Worm (Caenorhabditis elegans) whole organism, late embryonic: ENCODE results near the gene crld-1.

Experiments
- C38D4.7 ChIP-seq: fragments of 200-800 bp; sonication (Bioruptor generic); optimal IDR thresholded peaks from 2 replicates; lab custom pipeline; 2018; ENCODE audit warnings: mild to moderate bottlenecking, missing genetic modification characterization, moderate library complexity, missing compliant biosample characterization
- ama-1 ChIP-seq: fragments of 150-350 bp; optimal IDR thresholded peaks from 2 replicates; lab custom pipeline; 2014
- ceh-22 ChIP-seq: sonication (generic microtip); optimal IDR thresholded peaks from 2 replicates; lab custom pipeline; 2017; ENCODE audit warnings: missing biosample characterization, missing genetic modification characterization
- ceh-24 ChIP-seq: sonication (generic microtip); optimal IDR thresholded peaks from 2 replicates; lab custom pipeline; 2016; ENCODE audit warnings: mild to moderate bottlenecking, missing genetic modification characterization, missing compliant biosample characterization
- ceh-30 ChIP-seq: fragments of 150-350 bp; optimal IDR thresholded peaks from 2 replicates; lab custom pipeline; 2014; ENCODE audit warnings: missing biosample characterization, missing genetic modification characterization
- ceh-34 ChIP-seq: sonication (generic microtip); optimal IDR thresholded peaks from 2 replicates; lab custom pipeline; 2016; ENCODE audit warnings: mild to moderate bottlenecking, missing genetic modification characterization, missing compliant biosample characterization
- elt-2 ChIP-seq: sonication (generic microtip); optimal IDR thresholded peaks from 2 replicates; lab custom pipeline; 2016; ENCODE audit warnings: missing genetic modification reagents, missing genetic modification characterization, missing compliant biosample characterization
- fax-1 ChIP-seq: sonication (generic microtip); optimal IDR thresholded peaks from 2 replicates; lab custom pipeline; 2016; ENCODE audit warnings: missing genotype, missing genetic modification characterization, missing compliant biosample characterization
- fkh-10 ChIP-seq: fragments of 150-350 bp; optimal IDR thresholded peaks from 2 replicates; lab custom pipeline; 2014; ENCODE audit warnings: missing biosample characterization, missing genetic modification reagents, missing genetic modification characterization
- hlh-13 ChIP-seq: fragments of 200-800 bp; sonication (Bioruptor generic); optimal IDR thresholded peaks from 2 replicates; lab custom pipeline; 2018; ENCODE audit warnings: mild to moderate bottlenecking, missing genetic modification characterization, missing compliant biosample characterization
- tbx-2 ChIP-seq: sonication (generic microtip); optimal IDR thresholded peaks from 2 replicates; lab custom pipeline; 2016; ENCODE audit warnings: missing genetic modification characterization, missing compliant biosample characterization

DNA sequence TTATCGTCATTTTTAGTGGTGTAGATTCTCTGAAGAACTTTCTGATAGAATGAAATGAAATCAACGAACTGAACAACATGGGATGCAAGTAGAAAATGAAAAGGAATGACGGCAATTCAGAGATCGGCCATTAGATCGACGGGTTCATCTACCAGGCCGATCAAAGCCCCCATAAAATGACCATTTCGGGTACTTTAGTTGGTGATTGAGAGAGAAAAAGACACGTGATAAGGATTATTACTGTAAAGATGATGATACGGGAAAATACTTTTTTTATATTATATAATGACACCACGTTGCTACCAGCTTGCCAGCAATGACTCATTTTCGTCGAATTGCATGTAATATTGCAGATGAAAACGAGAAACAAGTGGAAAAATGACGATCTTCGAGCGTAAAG, 44.5 kb downstream of the crld-1 start, which contains the start of gene best-1:
- TF ChIP-seq ceh-24 (tag; lab: Kevin White, UChicago) (no peak), fax-1 (tag; lab: Kevin White, UChicago) (no peak), fkh-10 (GFP tag; lab: Kevin White, UChicago) (no peak), ceh-34 (tag; lab: Kevin White, UChicago) (no peak), C38D4.7 (GFP tag; lab: Kevin White, UChicago) (no peak), elt-2 (no peak), tbx-2 (tag; lab: Kevin White, UChicago) (no peak), ceh-22 (no peak), ama-1 (lab: Kevin White, UChicago) (no peak), hlh-13 (GFP tag; lab: Kevin White, UChicago) (no peak), ceh-30 (tag; lab: Kevin White, UChicago) (no peak)
